Worm (Caenorhabditis elegans) whole organism, young adult: ENCODE measurements around the gene Y66C5A.1.

Experiments used
- B0019.2 ChIP-seq: fragments of 200-800 bp; sonication (Bioruptor generic); conservative IDR thresholded peaks from 2 replicates; pipeline ENCODE4 v1.3.6; 2022; ENCODE audit warnings: missing genetic modification reagents, missing genetic modification characterization, missing compliant biosample characterization
- C17E4.6 ChIP-seq: fragments of 200-800 bp; sonication (Bioruptor generic); IDR thresholded peaks from 2 replicates; pipeline ENCODE4 v1.3.6; 2022; ENCODE audit warnings: missing genetic modification reagents, missing genetic modification characterization, missing compliant biosample characterization
- F55B11.4 ChIP-seq: sonication (generic microtip); optimal IDR thresholded peaks from 2 replicates; lab custom pipeline; 2016; ENCODE audit warnings: missing compliant biosample characterization, missing genetic modification characterization, borderline replicate concordance; ENCODE audit not compliant: insufficient read depth
- K11D2.4 ChIP-seq: fragments of 200-800 bp; sonication (Bioruptor generic); IDR thresholded peaks from 2 replicates; pipeline ENCODE4 v1.3.6; 2022; ENCODE audit warnings: missing genetic modification reagents, missing genetic modification characterization, missing compliant biosample characterization
- K12H6.12 ChIP-seq: fragments of 200-800 bp; sonication (Bioruptor generic); optimal IDR thresholded peaks from 2 replicates; lab custom pipeline; 2018; ENCODE audit warnings: mild to moderate bottlenecking, missing genetic modification characterization, missing compliant biosample characterization
- T26A5.8 ChIP-seq: sonication (generic microtip); optimal IDR thresholded peaks from 2 replicates; lab custom pipeline; 2016; ENCODE audit warnings: missing genetic modification characterization, missing compliant biosample characterization
- Y67H2A.10 ChIP-seq: fragments of 200-800 bp; sonication (Bioruptor generic); conservative IDR thresholded peaks from 2 replicates; pipeline ENCODE4 v1.3.6; 2022; ENCODE audit warnings: missing genetic modification reagents, missing genetic modification characterization, missing compliant biosample characterization
- Y95B8A.8 ChIP-seq: fragments of 200-800 bp; sonication (Bioruptor generic); IDR thresholded peaks from 2 replicates; pipeline ENCODE4 v1.3.6; 2022; ENCODE audit warnings: missing genetic modification reagents, missing genetic modification characterization, missing compliant biosample characterization
- ZK185.1 ChIP-seq: sonication (generic microtip); optimal IDR thresholded peaks from 2 replicates; lab custom pipeline; 2016; ENCODE audit warnings: mild to moderate bottlenecking, missing genetic modification characterization, missing compliant biosample characterization; ENCODE audit not compliant: poor library complexity, severe bottlenecking
- aptf-2 ChIP-seq: fragments of 200-800 bp; sonication (Bioruptor generic); conservative IDR thresholded peaks from 2 replicates; pipeline ENCODE4 v1.3.6; 2022; ENCODE audit warnings: missing genetic modification reagents, missing genetic modification characterization, missing compliant biosample characterization
- atf-7 ChIP-seq: sonication (generic microtip); optimal IDR thresholded peaks from 2 replicates; lab custom pipeline; 2017; ENCODE audit warnings: mild to moderate bottlenecking, missing genetic modification characterization, missing compliant biosample characterization
- attf-6 ChIP-seq: fragments of 200-800 bp; sonication (Bioruptor generic); IDR thresholded peaks from 2 replicates; pipeline ENCODE4 v1.3.6; 2022; ENCODE audit warnings: missing genetic modification reagents, missing genetic modification characterization, missing compliant biosample characterization
- bed-2 ChIP-seq: fragments of 200-800 bp; sonication (Bioruptor generic); IDR thresholded peaks from 2 replicates; pipeline ENCODE4 v1.3.6; 2022; ENCODE audit warnings: missing genetic modification reagents, missing genetic modification characterization, missing compliant biosample characterization
- cebp-1 ChIP-seq, 2 experiments: fragments of 200-800 bp in 1 of 2; sonication (Bioruptor generic) in 1 of 2; sonication (generic microtip) in 1 of 2; IDR thresholded peaks in 1 of 2; optimal IDR thresholded peaks in 1 of 2; 2 replicates each; pipeline versions ENCODE4 v1.3.6 to Lab custom; 2017 to 2022; ENCODE audit warnings: missing compliant biosample characterization in 2 of 2, missing genetic modification characterization in 2 of 2, mild to moderate bottlenecking in 1 of 2, missing genetic modification reagents in 1 of 2, moderate library complexity in 1 of 2
- cebp-2 ChIP-seq: fragments of 200-800 bp; sonication (Bioruptor generic); IDR thresholded peaks from 2 replicates; pipeline ENCODE4 v1.3.6; 2022; ENCODE audit warnings: missing genetic modification characterization, missing compliant biosample characterization
- chd-7 ChIP-seq: sonication (generic microtip); optimal IDR thresholded peaks from 2 replicates; lab custom pipeline; 2016; ENCODE audit warnings: mild to moderate bottlenecking, missing genetic modification characterization, moderate library complexity, missing compliant biosample characterization
- die-1 ChIP-seq: sonication (generic microtip); optimal IDR thresholded peaks from 2 replicates; lab custom pipeline; 2016; ENCODE audit warnings: missing genotype, mild to moderate bottlenecking, missing genetic modification characterization, missing compliant biosample characterization
- dox-1 ChIP-seq: fragments of 200-800 bp; sonication (Bioruptor generic); IDR thresholded peaks from 2 replicates; pipeline ENCODE4 v1.3.6; 2022; ENCODE audit warnings: missing genetic modification reagents, missing genetic modification characterization, missing compliant biosample characterization
- dpff-1 ChIP-seq: sonication (generic microtip); optimal IDR thresholded peaks from 2 replicates; lab custom pipeline; 2017; ENCODE audit warnings: mild to moderate bottlenecking, missing genetic modification characterization, missing compliant biosample characterization
- egl-44 ChIP-seq: fragments of 200-800 bp; sonication (Bioruptor generic); IDR thresholded peaks from 2 replicates; pipeline ENCODE4 v1.3.6; 2022; ENCODE audit warnings: missing genetic modification reagents, missing genetic modification characterization, missing compliant biosample characterization
- egrh-3 ChIP-seq: fragments of 200-800 bp; sonication (Bioruptor generic); IDR thresholded peaks from 2 replicates; pipeline ENCODE4 v1.3.6; 2022; ENCODE audit warnings: missing genetic modification reagents, missing genetic modification characterization, missing compliant biosample characterization
- ekl-4 ChIP-seq: fragments of 200-800 bp; sonication (Bioruptor generic); IDR thresholded peaks from 2 replicates; pipeline ENCODE4 v1.3.6; 2022; ENCODE audit warnings: missing genetic modification reagents, missing genetic modification characterization, missing compliant biosample characterization
- ets-4 ChIP-seq: fragments of 200-800 bp; sonication (Bioruptor generic); optimal IDR thresholded peaks from 2 replicates; lab custom pipeline; 2018; ENCODE audit warnings: mild to moderate bottlenecking, missing genetic modification characterization, missing compliant biosample characterization
- hmg-20 ChIP-seq: fragments of 200-800 bp; sonication (Bioruptor generic); IDR thresholded peaks from 2 replicates; pipeline ENCODE4 v1.3.6; 2022; ENCODE audit warnings: missing genetic modification reagents, missing genetic modification characterization, missing compliant biosample characterization
- let-526 ChIP-seq: fragments of 200-800 bp; sonication (Bioruptor generic); IDR thresholded peaks from 2 replicates; pipeline ENCODE4 v1.3.6; 2022; ENCODE audit warnings: missing genetic modification reagents, missing genetic modification characterization, missing compliant biosample characterization
- let-607 ChIP-seq, 2 experiments: fragments of 200-800 bp in 1 of 2; sonication (Bioruptor generic) in 1 of 2; sonication (generic microtip) in 1 of 2; optimal IDR thresholded peaks; 2 replicates each; lab custom pipeline; 2016 to 2018; ENCODE audit warnings: mild to moderate bottlenecking in 2 of 2, missing compliant biosample characterization in 2 of 2, missing genetic modification characterization in 2 of 2, moderate library complexity in 2 of 2, missing genotype in 1 of 2
- lin-26 ChIP-seq: fragments of 200-800 bp; sonication (Bioruptor generic); IDR thresholded peaks from 2 replicates; pipeline ENCODE4 v1.3.6; 2022; ENCODE audit warnings: missing genetic modification reagents, missing genetic modification characterization, missing compliant biosample characterization
- lin-35 ChIP-seq, 3 experiments: fragments of 150-350 bp in 2 of 3; sonication (generic microtip) in 1 of 3; optimal IDR thresholded peaks; 2 replicates each; lab custom pipeline; 2014 to 2018; ENCODE audit warnings: missing biosample characterization in 3 of 3, missing genetic modification characterization in 3 of 3, missing genetic modification reagents in 3 of 3
- lin-54 ChIP-seq: fragments of 200-800 bp; sonication (Bioruptor generic); optimal IDR thresholded peaks from 2 replicates; lab custom pipeline; 2018; ENCODE audit warnings: mild to moderate bottlenecking, missing genetic modification characterization, missing compliant biosample characterization
- lir-1 ChIP-seq: fragments of 200-800 bp; sonication (Bioruptor generic); conservative IDR thresholded peaks from 2 replicates; pipeline ENCODE4 v1.3.6; 2022; ENCODE audit warnings: missing genetic modification reagents, missing genetic modification characterization, missing compliant biosample characterization
- nfyb-1 ChIP-seq: fragments of 200-800 bp; sonication (Bioruptor generic); IDR thresholded peaks from 2 replicates; pipeline ENCODE4 v1.3.6; 2022; ENCODE audit warnings: missing genetic modification reagents, missing genetic modification characterization, missing compliant biosample characterization
- nhr-179 ChIP-seq: sonication (generic microtip); optimal IDR thresholded peaks from 2 replicates; lab custom pipeline; 2016; ENCODE audit warnings: mild to moderate bottlenecking, missing genetic modification characterization, missing compliant biosample characterization
- nhr-80 ChIP-seq: sonication (generic microtip); optimal IDR thresholded peaks from 2 replicates; lab custom pipeline; 2016; ENCODE audit warnings: missing genetic modification characterization, missing compliant biosample characterization
- nhr-90 ChIP-seq: sonication (generic microtip); optimal IDR thresholded peaks from 2 replicates; lab custom pipeline; 2016; ENCODE audit warnings: missing genotype, mild to moderate bottlenecking, missing genetic modification characterization, missing compliant biosample characterization
- pbrm-1 ChIP-seq: fragments of 200-800 bp; sonication (Bioruptor generic); IDR thresholded peaks from 2 replicates; pipeline ENCODE4 v1.3.6; 2022; ENCODE audit warnings: missing genetic modification reagents, missing genetic modification characterization, missing compliant biosample characterization
- pha-4 ChIP-seq: fragments of 150-350 bp; sonication (generic microtip); optimal IDR thresholded peaks from 2 replicates; lab custom pipeline; 2014; ENCODE audit warnings: missing biosample characterization, missing genetic modification reagents, missing genetic modification characterization
- rec-8 ChIP-seq, 2 experiments: sonication (generic microtip); optimal IDR thresholded peaks; 2 replicates each; lab custom pipeline; 2016; ENCODE audit warnings: mild to moderate bottlenecking in 2 of 2, missing genetic modification characterization in 2 of 2, missing genetic modification reagents in 2 of 2, missing genotype in 2 of 2, missing biosample characterization in 1 of 2, missing compliant biosample characterization in 1 of 2, moderate library complexity in 1 of 2
- repo-1 ChIP-seq: sonication (generic microtip); optimal IDR thresholded peaks from 2 replicates; lab custom pipeline; 2017; ENCODE audit warnings: mild to moderate bottlenecking, missing genetic modification characterization, missing compliant biosample characterization
- snpc-1.1 ChIP-seq: sonication (generic microtip); optimal IDR thresholded peaks from 2 replicates; lab custom pipeline; 2017; ENCODE audit warnings: missing genetic modification characterization, mild to moderate bottlenecking, missing compliant biosample characterization, antibody characterized with exemption, moderate library complexity, missing genotype, missing genetic modification reagents; ENCODE audit not compliant: insufficient read depth
- somi-1 ChIP-seq: fragments of 200-800 bp; sonication (Bioruptor generic); optimal IDR thresholded peaks from 2 replicates; lab custom pipeline; 2018; ENCODE audit warnings: mild to moderate bottlenecking, missing genetic modification characterization, missing compliant biosample characterization
- tbp1 ChIP-seq: fragments of 200-800 bp; sonication (Bioruptor generic); optimal IDR thresholded peaks from 2 replicates; lab custom pipeline; 2018; ENCODE audit warnings: mild to moderate bottlenecking, missing genetic modification characterization, missing compliant biosample characterization
- tlf-1 ChIP-seq: fragments of 200-800 bp; sonication (Bioruptor generic); optimal IDR thresholded peaks from 2 replicates; lab custom pipeline; 2018; ENCODE audit warnings: mild to moderate bottlenecking, missing genetic modification characterization, missing compliant biosample characterization
- unc-62 ChIP-seq: fragments of 150-350 bp; optimal IDR thresholded peaks from 2 replicates; lab custom pipeline; 2014; ENCODE audit warnings: missing biosample characterization, missing genetic modification reagents, missing genetic modification characterization
- xnd-1 ChIP-seq: sonication (generic microtip); optimal IDR thresholded peaks from 2 replicates; lab custom pipeline; 2016; ENCODE audit warnings: missing genotype, missing genetic modification reagents, missing genetic modification characterization, missing compliant biosample characterization
- zim-3 ChIP-seq: sonication (generic microtip); optimal IDR thresholded peaks from 2 replicates; lab custom pipeline; 2017; ENCODE audit warnings: mild to moderate bottlenecking, missing genetic modification characterization, moderate library complexity, missing compliant biosample characterization
- ztf-18 ChIP-seq: sonication (generic microtip); optimal IDR thresholded peaks from 2 replicates; lab custom pipeline; 2016; ENCODE audit warnings: missing genotype, mild to moderate bottlenecking, missing genetic modification characterization, missing compliant biosample characterization
- ztf-26 ChIP-seq: sonication (generic microtip); optimal IDR thresholded peaks from 2 replicates; lab custom pipeline; 2017; ENCODE audit warnings: missing genetic modification characterization, missing compliant biosample characterization

Y66C5A.1 gene

DNA sequence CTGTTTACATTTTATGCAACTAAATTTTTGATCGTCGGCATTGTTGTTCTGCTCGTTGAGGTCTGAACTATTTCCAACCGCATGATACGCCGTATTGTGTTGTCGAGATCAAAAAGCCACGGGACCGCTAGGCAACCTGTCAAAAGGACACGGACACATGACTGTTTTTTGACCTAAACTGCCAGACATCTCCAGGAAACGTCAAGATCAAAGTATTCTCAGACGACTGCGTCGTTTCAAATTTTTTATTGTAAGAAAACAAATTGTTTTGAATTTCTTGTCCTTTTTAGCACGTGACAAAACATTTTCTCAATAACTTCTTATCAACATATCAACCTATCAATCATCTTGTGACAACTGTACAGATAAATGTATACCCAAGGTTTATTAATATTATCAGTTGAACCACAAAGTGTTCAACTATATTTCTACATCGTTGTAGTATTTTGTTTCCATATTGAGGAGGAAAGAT, 46.8 kb upstream of the Y66C5A.1 start:
- TF ChIP-seq let-526 (GFP tag; lab: Robert Waterston, UW) (peak; percentile 74; the same call in 1 of the 2 replicates), nfyb-1 (GFP tag; lab: Robert Waterston, UW) (0 out of 2 replicates have a peak, but pooled peaks have one; percentile 28), nhr-90 (peak; percentile 68), atf-7 (tag; lab: Kevin White, UChicago) (peak; percentile 58), ekl-4 (GFP tag; lab: Robert Waterston, UW) (no peak), K12H6.12 (tag; lab: Kevin White, UChicago) (peak; percentile 41), die-1 (tag; lab: Kevin White, UChicago) (no peak), attf-6 (GFP tag; lab: Robert Waterston, UW) (no peak), snpc-1.1 (tag; lab: Kevin White, UChicago) (no peak), unc-62 (peak; percentile 97), Y67H2A.10 (GFP tag; lab: Robert Waterston, UW) (no peak), let-607 (tag; optimal IDR thresholded peaks at IDR 0.05; lab: Kevin White, UChicago) (peak in 1 of 2 experiments; percentile 46), F55B11.4 (no peak), egrh-3 (GFP tag; lab: Robert Waterston, UW) (no peak), xnd-1 (tag; lab: Kevin White, UChicago) (no peak), cebp-2 (GFP tag; lab: Robert Waterston, UW) (no peak), chd-7 (tag; lab: Kevin White, UChicago) (peak; percentile 72), ztf-18 (peak; percentile 18), pha-4 (tag; lab: Kevin White, UChicago) (peak; percentile 33), repo-1 (tag; lab: Kevin White, UChicago) (no peak), ztf-26 (tag; lab: Kevin White, UChicago) (peak; percentile 88), K11D2.4 (GFP tag; lab: Robert Waterston, UW) (peak; percentile 83), lin-26 (GFP tag; lab: Robert Waterston, UW) (peak; percentile 77; the same call in 1 of the 2 replicates), ets-4 (GFP tag; lab: Kevin White, UChicago) (no peak), dox-1 (GFP tag; lab: Robert Waterston, UW) (0 out of 2 replicates have a peak, but pooled peaks have one; percentile 35), Y95B8A.8 (peak; percentile 61; the same call in 1 of the 2 replicates), cebp-1 (GFP tag; IDR thresholded peaks at IDR 0.05; lab: Robert Waterston, UW) (peak; percentile 37; the same call in 1 of the 2 replicates), cebp-1 (tag; optimal IDR thresholded peaks at IDR 0.05; lab: Kevin White, UChicago) (peak; percentile 88), egl-44 (GFP tag; lab: Robert Waterston, UW) (0 out of 2 replicates have a peak, but pooled peaks have one; percentile 43), pbrm-1 (no peak), somi-1 (GFP tag; lab: Kevin White, UChicago) (peak; percentile 90), C17E4.6 (no peak), tlf-1 (GFP tag; lab: Kevin White, UChicago) (peak; percentile 77), nhr-80 (tag; lab: Kevin White, UChicago) (peak; percentile 89), rec-8 (tag; optimal IDR thresholded peaks at IDR 0.05; lab: Kevin White, UChicago) (no peak), dpff-1 (tag; lab: Kevin White, UChicago) (peak; percentile 17), bed-2 (GFP tag; lab: Robert Waterston, UW) (no peak), ZK185.1 (tag; lab: Kevin White, UChicago) (no peak), lin-35 (GFP tag; optimal IDR thresholded peaks at IDR 0.05; lab: Kevin White, UChicago) (peak in 1 of 3 experiments; percentile 28), hmg-20 (no peak), tbp1 (GFP tag; lab: Kevin White, UChicago) (peak; percentile 43), aptf-2 (GFP tag; lab: Robert Waterston, UW) (no peak), nhr-179 (tag; lab: Kevin White, UChicago) (no peak), B0019.2 (no peak), lir-1 (GFP tag; lab: Robert Waterston, UW) (peak; percentile 66), zim-3 (peak; percentile 3), T26A5.8 (tag; lab: Kevin White, UChicago) (no peak), lin-54 (GFP tag; lab: Kevin White, UChicago) (peak; percentile 12)
